Worm (Caenorhabditis elegans): Measurements from ENCODE around the gene M05D6.1.

The M05D6.1 gene

ce11 chrII:8456094-8456493 lies 19.1 kb downstream of the M05D6.1 start, which contains the start of gene F22B5.6:
Gene F22B5.6, minus strand, starts transcription at chrII:8456194.
- TF ChIP-seq ceh-6 (GFP tag; optimal IDR thresholded peaks at IDR 0.05) (no peak), ceh-19 (GFP tag; optimal IDR thresholded peaks at IDR 0.05) (no peak), elt-2 (tag; optimal IDR thresholded peaks at IDR 0.05) (no peak), hlh-15 (tag; optimal IDR thresholded peaks at IDR 0.05) (no peak), fkh-6 (tag; optimal IDR thresholded peaks at IDR 0.05) (no peak), hlh-30 (tag; optimal IDR thresholded peaks at IDR 0.05; ENCODE audit: insufficient read depth) (no peak), madf-2 (tag; optimal IDR thresholded peaks at IDR 0.05) (no peak), pax-1 (tag; optimal IDR thresholded peaks at IDR 0.05) (no peak), ceh-2 (tag; optimal IDR thresholded peaks at IDR 0.05) (no peak), unc-55 (GFP tag; optimal IDR thresholded peaks at IDR 0.05) (no peak), pros-1 (tag; optimal IDR thresholded peaks at IDR 0.05) (no peak), rnt-1 (tag; optimal IDR thresholded peaks at IDR 0.05) (no peak), ceh-9 (tag; optimal IDR thresholded peaks at IDR 0.05) (no peak)

ce11 chrII:8454513-8454912 lies 20.7 kb downstream of the M05D6.1 start, which contains the start of gene F22B5.5:
Gene F22B5.5, minus strand, starts transcription at chrII:8454613.
- no peak for TF ChIP-seq sdc-2 (tag; optimal IDR thresholded peaks at IDR 0.05)
- no peak for TF ChIP-seq ets-4 (tag; optimal IDR thresholded peaks at IDR 0.05)
- TF ChIP-seq tbx-2 (tag; optimal IDR thresholded peaks at IDR 0.05): no peak
- no peak for TF ChIP-seq unc-42 (tag; optimal IDR thresholded peaks at IDR 0.05)
- TF ChIP-seq hlh-30 (tag; optimal IDR thresholded peaks at IDR 0.05; ENCODE audit: insufficient read depth): no peak
- TF ChIP-seq nhr-232 (tag; optimal IDR thresholded peaks at IDR 0.05): no peak
- TF ChIP-seq C08G9.2 (tag; optimal IDR thresholded peaks at IDR 0.05): no peak
- no peak for TF ChIP-seq C38D4.7 (GFP tag; optimal IDR thresholded peaks at IDR 0.05)
- TF ChIP-seq che-1 (tag; optimal IDR thresholded peaks at IDR 0.05): no peak
- TF ChIP-seq ceh-2 (tag; optimal IDR thresholded peaks at IDR 0.05): no peak

ce11 chrII:8451425-8451824 lies 23.8 kb downstream of the M05D6.1 start:
- TF ChIP-seq ceh-24 (tag; optimal IDR thresholded peaks at IDR 0.05): no peak

ce11 chrII:8450750-8451149 lies 24.5 kb downstream of the M05D6.1 start:
- TF ChIP-seq gmeb-2 (tag; optimal IDR thresholded peaks at IDR 0.05) (no peak), ceh-22 (tag; optimal IDR thresholded peaks at IDR 0.05) (no peak), K09A11.1 (tag; optimal IDR thresholded peaks at IDR 0.05; ENCODE audit: insufficient read depth) (no peak), pag-3 (tag; optimal IDR thresholded peaks at IDR 0.05; ENCODE audit: borderline replicate concordance) (no peak), npax-4 (tag; optimal IDR thresholded peaks at IDR 0.05) (no peak), ceh-48 (tag; optimal IDR thresholded peaks at IDR 0.05) (no peak), T23F11.4 (GFP tag; optimal IDR thresholded peaks at IDR 0.05) (no peak), ama-1 (optimal IDR thresholded peaks at IDR 0.05) (no peak), unc-42 (tag; optimal IDR thresholded peaks at IDR 0.05) (no peak), pha-4 (tag; optimal IDR thresholded peaks at IDR 0.05) (no peak), ceh-34 (tag; optimal IDR thresholded peaks at IDR 0.05) (no peak), zip-5 (tag; optimal IDR thresholded peaks at IDR 0.05) (no peak), fax-1 (tag; optimal IDR thresholded peaks at IDR 0.05) (no peak), pqm-1 (tag; optimal IDR thresholded peaks at IDR 0.05) (no peak), hlh-6 (tag; optimal IDR thresholded peaks at IDR 0.05) (no peak), ceh-45 (GFP tag; IDR thresholded peaks at IDR 0.05) (no peak), ahr-1 (tag; optimal IDR thresholded peaks at IDR 0.05) (no peak), F13H6.1 (tag; optimal IDR thresholded peaks at IDR 0.05) (no peak), nhr-232 (tag; optimal IDR thresholded peaks at IDR 0.05) (no peak), nhr-11 (tag; optimal IDR thresholded peaks at IDR 0.05) (no peak)
